Fruit fly (Drosophila melanogaster): ENCODE measurements around the gene Rbp6.
A peak's percentile ranks its signal among the peaks of the same experiment; 100 is the strongest.

Gene Rbp6

dm6 chr3L:17238129-17238732 lies at the start of gene Rbp6:
Rbp6 (minus strand) TSS chr3L:17238212.
- TF ChIP-seq CG17801 (GFP tag; optimal IDR thresholded peaks at IDR 0.05; ENCODE audit: partially characterized antibody), result no peak

- TF ChIP-seq CG17801 (GFP tag; optimal IDR thresholded peaks at IDR 0.05; ENCODE audit: partially characterized antibody), result no peak
Observed at dm6 chr3L:17269463-17269862, 31.5 kb upstream of the Rbp6 start.

- TF ChIP-seq CG17801 (GFP tag; optimal IDR thresholded peaks at IDR 0.05; ENCODE audit: partially characterized antibody), result no peak
Observed at dm6 chr3L:17264116-17264515, 26.1 kb upstream of the Rbp6 start, which contains the start of gene CG13723. CG13723 (plus strand) TSS chr3L:17264416.

- no peak for TF ChIP-seq CG17801 (GFP tag; optimal IDR thresholded peaks at IDR 0.05; ENCODE audit: partially characterized antibody)
Observed at dm6 chr3L:17257199-17257598, 19.2 kb upstream of the Rbp6 start.

- TF ChIP-seq CG17801 (GFP tag; optimal IDR thresholded peaks at IDR 0.05; ENCODE audit: partially characterized antibody), result no peak
Observed at dm6 chr3L:17253887-17254581, 16.0 kb upstream of the Rbp6 start, which contains the start of gene CG6497. CG6497 (minus strand) TSS chr3L:17253937.

- TF ChIP-seq CG17801 (GFP tag; optimal IDR thresholded peaks at IDR 0.05; ENCODE audit: partially characterized antibody), result no peak
Observed at dm6 chr3L:17245594-17245993, 7.6 kb upstream of the Rbp6 start.

dm6 chr3L:17243136-17243535 lies 5.1 kb upstream of the Rbp6 start, which contains the start of gene CG7707:
CG7707 (plus strand) TSS chr3L:17243436.
- TF ChIP-seq CG17801 (GFP tag; optimal IDR thresholded peaks at IDR 0.05; ENCODE audit: partially characterized antibody), result no peak

dm6 chr3L:17242078-17242613 lies 4.1 kb upstream of the Rbp6 start, which contains the start of gene Afg3l2:
Afg3l2 (minus strand) TSS chr3L:17242128.
- peak; percentile 5 for TF ChIP-seq CG17801 (GFP tag; optimal IDR thresholded peaks at IDR 0.05; ENCODE audit: partially characterized antibody)

- TF ChIP-seq CG17801 (GFP tag; optimal IDR thresholded peaks at IDR 0.05; ENCODE audit: partially characterized antibody), result no peak
Observed at dm6 chr3L:17237003-17237402, 1.0 kb downstream of the Rbp6 start.

- no peak for TF ChIP-seq CG17801 (GFP tag; optimal IDR thresholded peaks at IDR 0.05; ENCODE audit: partially characterized antibody)
Observed at dm6 chr3L:17226330-17226729, 11.7 kb downstream of the Rbp6 start.

- TF ChIP-seq CG17801 (GFP tag; optimal IDR thresholded peaks at IDR 0.05; ENCODE audit: partially characterized antibody), result no peak
Observed at dm6 chr3L:17219299-17219698, 18.7 kb downstream of the Rbp6 start.

- no peak for TF ChIP-seq CG17801 (GFP tag; optimal IDR thresholded peaks at IDR 0.05; ENCODE audit: partially characterized antibody)
Observed at dm6 chr3L:17216263-17216662, 21.7 kb downstream of the Rbp6 start.

- no peak for TF ChIP-seq CG17801 (GFP tag; optimal IDR thresholded peaks at IDR 0.05; ENCODE audit: partially characterized antibody)
Observed at dm6 chr3L:17211568-17211967, 26.4 kb downstream of the Rbp6 start.

dm6 chr3L:17209402-17209801 lies 28.6 kb downstream of the Rbp6 start:
- no peak for TF ChIP-seq CG17801 (GFP tag; optimal IDR thresholded peaks at IDR 0.05; ENCODE audit: partially characterized antibody)

- TF ChIP-seq CG17801 (GFP tag; optimal IDR thresholded peaks at IDR 0.05; ENCODE audit: partially characterized antibody), result no peak
Observed at dm6 chr3L:17208601-17209000, 29.4 kb downstream of the Rbp6 start.

- TF ChIP-seq CG17801 (GFP tag; optimal IDR thresholded peaks at IDR 0.05; ENCODE audit: partially characterized antibody), result no peak
Observed at dm6 chr3L:17169913-17170312, 68.1 kb downstream of the Rbp6 start.

Measured in ovary, adult (tissue).